Worm (Caenorhabditis elegans) whole organism, L3 larva: Measurements from ENCODE around the gene F28B1.9.

ENCODE experiments used
- R02D3.7 ChIP-seq: fragments of 150-350 bp; optimal IDR thresholded peaks from 2 replicates; lab custom pipeline; 2014; ENCODE audit warnings: missing biosample characterization, missing genetic modification characterization
- ZK546.5 ChIP-seq: sonication (generic microtip); optimal IDR thresholded peaks from 2 replicates; lab custom pipeline; 2017; ENCODE audit warnings: missing biosample characterization, missing genetic modification characterization
- aly-2 ChIP-seq: fragments of 150-350 bp; optimal IDR thresholded peaks from 2 replicates; lab custom pipeline; 2014; ENCODE audit warnings: missing biosample characterization, missing genetic modification characterization
- ama-1 ChIP-seq: fragments of 150-350 bp; optimal IDR thresholded peaks from 2 replicates; lab custom pipeline; 2018
- ceh-16 ChIP-seq: sonication (generic microtip); optimal IDR thresholded peaks from 2 replicates; lab custom pipeline; 2017; ENCODE audit warnings: missing biosample characterization, missing genetic modification characterization
- ceh-28 ChIP-seq: fragments of 150-350 bp; optimal IDR thresholded peaks from 2 replicates; lab custom pipeline; 2014; ENCODE audit warnings: missing biosample characterization, missing genetic modification reagents, missing genetic modification characterization
- ceh-82 ChIP-seq: fragments of 150-350 bp; optimal IDR thresholded peaks from 2 replicates; lab custom pipeline; 2014; ENCODE audit warnings: missing biosample characterization, missing genetic modification characterization
- daf-12 ChIP-seq: fragments of 150-350 bp; optimal IDR thresholded peaks from 2 replicates; lab custom pipeline; 2014; ENCODE audit warnings: missing biosample characterization, missing genetic modification reagents, missing genetic modification characterization
- egl-27 ChIP-seq: sonication (generic microtip); optimal IDR thresholded peaks from 4 replicates; lab custom pipeline; 2017; ENCODE audit warnings: missing biosample characterization, missing genetic modification reagents, missing genetic modification characterization
- egl-5 ChIP-seq: fragments of 150-350 bp; optimal IDR thresholded peaks from 2 replicates; lab custom pipeline; 2017; ENCODE audit warnings: missing biosample characterization, missing genetic modification reagents, missing genetic modification characterization, inconsistent platforms
- elt-1 ChIP-seq: fragments of 150-350 bp; optimal IDR thresholded peaks from 2 replicates; lab custom pipeline; 2014; ENCODE audit warnings: missing biosample characterization, missing genetic modification characterization
- elt-2 ChIP-seq: sonication (generic microtip); optimal IDR thresholded peaks from 2 replicates; lab custom pipeline; 2016; ENCODE audit warnings: missing genetic modification reagents, mild to moderate bottlenecking, missing genetic modification characterization, missing compliant biosample characterization
- elt-3 ChIP-seq, 3 experiments: fragments of 150-350 bp in 1 of 3; sonication (generic microtip) in 2 of 3; optimal IDR thresholded peaks; 2 replicates in 2 of 3; 4 replicates in 1 of 3; lab custom pipeline; 2014 to 2017; ENCODE audit warnings: missing biosample characterization in 3 of 3, missing genetic modification characterization in 3 of 3
- eor-1 ChIP-seq, 2 experiments: fragments of 150-350 bp; optimal IDR thresholded peaks; 2 replicates each; lab custom pipeline; 2014 to 2018; ENCODE audit warnings: missing biosample characterization in 2 of 2, missing genetic modification characterization in 2 of 2
- fkh-10 ChIP-seq: sonication (generic microtip); optimal IDR thresholded peaks from 2 replicates; lab custom pipeline; 2017; ENCODE audit warnings: missing biosample characterization, missing genetic modification reagents, missing genetic modification characterization
- fkh-2 ChIP-seq: fragments of 150-350 bp; optimal IDR thresholded peaks from 2 replicates; lab custom pipeline; 2014; ENCODE audit warnings: missing biosample characterization, missing genetic modification reagents, missing genetic modification characterization
- fos-1 ChIP-seq: fragments of 150-350 bp; optimal IDR thresholded peaks from 2 replicates; lab custom pipeline; 2014; ENCODE audit warnings: missing biosample characterization, missing genetic modification characterization
- hmg-11 ChIP-seq: sonication (generic microtip); optimal IDR thresholded peaks from 2 replicates; lab custom pipeline; 2016; ENCODE audit warnings: missing genetic modification characterization, missing compliant biosample characterization
- jun-1 ChIP-seq: fragments of 150-350 bp; optimal IDR thresholded peaks from 2 replicates; lab custom pipeline; 2014; ENCODE audit warnings: missing biosample characterization, missing genetic modification reagents, missing genetic modification characterization
- lin-15B ChIP-seq: fragments of 150-350 bp; optimal IDR thresholded peaks from 2 replicates; lab custom pipeline; 2014; ENCODE audit warnings: missing biosample characterization, missing genetic modification characterization
- lin-39 ChIP-seq: fragments of 150-350 bp; optimal IDR thresholded peaks from 2 replicates; lab custom pipeline; 2018; ENCODE audit warnings: missing biosample characterization, missing genetic modification reagents, missing genetic modification characterization
- lsy-12 ChIP-seq: sonication (generic microtip); optimal IDR thresholded peaks from 2 replicates; lab custom pipeline; 2016; ENCODE audit warnings: mild to moderate bottlenecking, missing genetic modification characterization, missing compliant biosample characterization
- mdl-1 ChIP-seq: fragments of 150-350 bp; optimal IDR thresholded peaks from 2 replicates; lab custom pipeline; 2014; ENCODE audit warnings: missing biosample characterization, missing genetic modification characterization
- mml-1 ChIP-seq: fragments of 150-350 bp; sonication (generic microtip); optimal IDR thresholded peaks from 3 replicates; lab custom pipeline; 2014; ENCODE audit warnings: missing biosample characterization, missing genetic modification characterization
- nfya-1 ChIP-seq: sonication (generic microtip); optimal IDR thresholded peaks from 2 replicates; lab custom pipeline; 2017; ENCODE audit warnings: missing genetic modification characterization, mild to moderate bottlenecking, missing compliant biosample characterization, antibody characterized with exemption, moderate library complexity; ENCODE audit not compliant: insufficient read depth
- nhr-11 ChIP-seq: fragments of 150-350 bp; optimal IDR thresholded peaks from 2 replicates; lab custom pipeline; 2014; ENCODE audit warnings: missing biosample characterization, missing genetic modification characterization
- nhr-12 ChIP-seq: fragments of 150-350 bp; optimal IDR thresholded peaks from 2 replicates; lab custom pipeline; 2014; ENCODE audit warnings: missing biosample characterization, missing genetic modification characterization
- nhr-25 ChIP-seq: sonication (generic microtip); optimal IDR thresholded peaks from 2 replicates; lab custom pipeline; 2017; ENCODE audit warnings: missing biosample characterization, missing genetic modification characterization
- nhr-28 ChIP-seq: fragments of 150-350 bp; optimal IDR thresholded peaks from 2 replicates; lab custom pipeline; 2014; ENCODE audit warnings: missing biosample characterization, missing genetic modification characterization
- nhr-43 ChIP-seq: sonication (generic microtip); optimal IDR thresholded peaks from 2 replicates; lab custom pipeline; 2016; ENCODE audit warnings: mild to moderate bottlenecking, missing genetic modification characterization, missing compliant biosample characterization; ENCODE audit not compliant: poor library complexity, severe bottlenecking
- nhr-67 ChIP-seq: fragments of 150-350 bp; optimal IDR thresholded peaks from 2 replicates; lab custom pipeline; 2014; ENCODE audit warnings: missing biosample characterization, missing genetic modification characterization
- nhr-76 ChIP-seq: fragments of 150-350 bp; sonication (generic microtip); optimal IDR thresholded peaks from 5 replicates; lab custom pipeline; 2014; ENCODE audit warnings: missing biosample characterization, missing genetic modification characterization
- nhr-77 ChIP-seq: fragments of 150-350 bp; optimal IDR thresholded peaks from 2 replicates; lab custom pipeline; 2014; ENCODE audit warnings: missing biosample characterization, missing genetic modification characterization
- pha-4 ChIP-seq: fragments of 150-350 bp; optimal IDR thresholded peaks from 2 replicates; lab custom pipeline; 2014; ENCODE audit warnings: missing biosample characterization, missing genetic modification reagents, missing genetic modification characterization
- pqm-1 ChIP-seq: fragments of 150-350 bp; optimal IDR thresholded peaks from 2 replicates; lab custom pipeline; 2017; ENCODE audit warnings: missing biosample characterization, missing genetic modification characterization, inconsistent platforms
- sea-2 ChIP-seq: fragments of 150-350 bp; sonication (generic microtip); optimal IDR thresholded peaks from 4 replicates; lab custom pipeline; 2014; ENCODE audit warnings: missing biosample characterization, missing genetic modification reagents, missing genetic modification characterization
- tbx-2 ChIP-seq: sonication (generic microtip); optimal IDR thresholded peaks from 2 replicates; lab custom pipeline; 2016; ENCODE audit warnings: mild to moderate bottlenecking, missing genetic modification characterization, missing compliant biosample characterization
- unc-62 ChIP-seq: fragments of 150-350 bp; sonication (generic microtip); optimal IDR thresholded peaks from 4 replicates; lab custom pipeline; 2014; ENCODE audit warnings: missing biosample characterization, missing genetic modification reagents, missing genetic modification characterization
- zag-1 ChIP-seq: fragments of 150-350 bp; optimal IDR thresholded peaks from 2 replicates; lab custom pipeline; 2014; ENCODE audit warnings: missing biosample characterization, missing genetic modification characterization
- ztf-4 ChIP-seq: fragments of 150-350 bp; optimal IDR thresholded peaks from 2 replicates; lab custom pipeline; 2014; ENCODE audit warnings: missing biosample characterization, missing genetic modification characterization

The F28B1.9 gene

ce11 chrV:17061585-17061984, at the start of gene F28B1.9:
Gene F28B1.9 (plus strand): TSS chrV:17061885.
- TF ChIP-seq eor-1 (tag; optimal IDR thresholded peaks at IDR 0.05; lab: Kevin White, UChicago) (no peak), jun-1 (tag; lab: Kevin White, UChicago) (no peak), nhr-25 (tag; lab: Kevin White, UChicago) (no peak), egl-5 (tag; lab: Kevin White, UChicago) (no peak), lin-39 (tag; lab: Kevin White, UChicago) (no peak), fkh-2 (tag; lab: Kevin White, UChicago) (no peak), mml-1 (no peak), ZK546.5 (tag; lab: Kevin White, UChicago) (no peak), fos-1 (tag; lab: Kevin White, UChicago) (no peak), ztf-4 (tag; lab: Kevin White, UChicago) (no peak), daf-12 (no peak), egl-27 (tag; lab: Kevin White, UChicago) (no peak), elt-3 (tag; optimal IDR thresholded peaks at IDR 0.05; lab: Kevin White, UChicago) (no peak), nhr-11 (tag; lab: Kevin White, UChicago) (no peak), pha-4 (tag; lab: Kevin White, UChicago) (no peak), sea-2 (GFP tag; lab: Kevin White, UChicago) (no peak), R02D3.7 (tag; lab: Kevin White, UChicago) (no peak), ama-1 (lab: Kevin White, UChicago) (no peak), tbx-2 (no peak)
- TF ChIP-seq, all 47 proteins: peak for 0

DNA sequence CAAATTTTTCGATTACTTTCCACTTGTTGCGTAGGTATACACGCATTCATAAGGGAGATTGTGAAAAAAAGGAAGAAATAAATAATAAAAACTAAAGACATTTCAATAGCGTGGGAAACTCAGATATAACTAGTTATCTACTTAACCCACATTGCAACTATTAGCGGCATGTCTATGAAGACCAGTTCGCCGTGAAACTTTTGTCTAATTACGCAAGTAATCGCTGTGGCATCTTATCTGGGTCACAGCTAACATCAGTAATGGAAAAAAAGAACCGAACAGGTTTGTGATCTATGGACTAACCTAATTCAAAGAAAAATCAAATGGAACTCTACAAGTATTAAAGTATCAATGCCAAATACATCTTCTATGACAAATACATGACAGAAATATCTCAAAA, 48.5 kb upstream of the F28B1.9 start, which contains the start of gene clec-241:
TSS of gene clec-241 (minus strand) at position 101 of the 400 bp plus-strand sequence.
- TF ChIP-seq egl-5 (tag; lab: Kevin White, UChicago) (no peak), nhr-12 (tag; lab: Kevin White, UChicago) (no peak), nfya-1 (tag; lab: Kevin White, UChicago) (no peak), mml-1 (no peak), egl-27 (tag; lab: Kevin White, UChicago) (no peak), pha-4 (tag; lab: Kevin White, UChicago) (no peak), R02D3.7 (tag; lab: Kevin White, UChicago) (no peak)

DNA sequence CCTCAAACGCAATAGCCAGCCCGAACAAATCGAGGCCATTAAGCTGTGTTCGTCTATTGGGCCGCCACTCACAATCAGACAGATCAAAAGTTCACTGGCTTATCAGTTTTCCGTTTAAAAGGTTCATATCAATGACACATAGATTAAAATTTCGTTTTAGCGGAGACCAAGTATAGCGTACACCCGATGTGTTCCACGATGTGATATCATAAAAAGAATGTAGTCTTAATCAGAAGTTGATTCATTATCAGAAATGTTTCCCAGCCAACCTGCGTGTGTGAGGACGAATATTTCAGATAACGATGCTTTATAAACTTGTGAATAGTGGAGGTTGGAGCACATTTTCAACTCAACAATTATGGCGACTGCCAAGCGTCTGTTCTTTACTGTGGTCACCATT, 47.6 kb upstream of the F28B1.9 start, which contains the start of gene clc-13:
TSS of gene clc-13 (plus strand) at position 359 of the 400 bp plus-strand sequence.
- TF ChIP-seq mdl-1 (tag; lab: Kevin White, UChicago) (no peak), lin-15B (tag; lab: Kevin White, UChicago) (no peak), ZK546.5 (tag; lab: Kevin White, UChicago) (no peak), fkh-2 (tag; lab: Kevin White, UChicago) (no peak), pqm-1 (tag; lab: Kevin White, UChicago) (peak; percentile 74), lsy-12 (no peak), lin-39 (tag; lab: Kevin White, UChicago) (no peak), hmg-11 (no peak), nhr-43 (no peak), elt-2 (tag; lab: Kevin White, UChicago) (peak; percentile 95), ceh-16 (tag; lab: Kevin White, UChicago) (no peak), ama-1 (lab: Kevin White, UChicago) (no peak), mml-1 (no peak), R02D3.7 (tag; lab: Kevin White, UChicago) (no peak), nhr-12 (tag; lab: Kevin White, UChicago) (no peak), eor-1 (tag; optimal IDR thresholded peaks at IDR 0.05; lab: Kevin White, UChicago) (no peak), elt-1 (tag; lab: Kevin White, UChicago) (no peak), nhr-77 (no peak), ztf-4 (tag; lab: Kevin White, UChicago) (no peak), egl-5 (tag; lab: Kevin White, UChicago) (no peak), unc-62 (GFP tag; lab: Kevin White, UChicago) (no peak), zag-1 (no peak), nhr-11 (tag; lab: Kevin White, UChicago) (no peak), fos-1 (tag; lab: Kevin White, UChicago) (no peak), ceh-82 (no peak), jun-1 (tag; lab: Kevin White, UChicago) (peak; percentile 4)

DNA sequence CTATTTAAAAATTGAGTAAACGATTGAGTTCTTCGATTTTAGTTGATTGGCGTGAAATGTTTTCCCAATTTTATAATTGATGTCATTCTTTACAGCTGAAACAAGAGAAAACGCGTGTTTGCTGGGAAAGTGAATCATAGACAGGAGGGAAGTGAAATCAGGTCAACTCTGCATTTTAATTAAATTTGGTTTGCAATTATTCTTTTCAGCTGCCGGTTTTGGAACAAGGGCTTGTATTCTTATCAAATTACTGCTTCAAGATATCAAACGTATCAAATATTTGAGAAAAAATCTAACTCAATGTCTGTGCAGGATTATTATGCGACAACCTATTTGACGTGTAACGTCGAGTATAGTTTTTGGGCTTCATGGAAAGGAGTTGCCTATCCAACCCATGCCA, 44.9 kb upstream of the F28B1.9 start, which contains the start of gene srh-97:
TSS of gene srh-97 (plus strand) at position 301 of the 400 bp plus-strand sequence.
- TF ChIP-seq ceh-28 (tag; lab: Kevin White, UChicago), result no peak
- TF ChIP-seq nhr-28 (tag; lab: Kevin White, UChicago), result no peak
- TF ChIP-seq nhr-67 (tag; lab: Kevin White, UChicago), result no peak
- no peak for TF ChIP-seq fkh-2 (tag; lab: Kevin White, UChicago)
- no peak for TF ChIP-seq nhr-25 (tag; lab: Kevin White, UChicago)
- TF ChIP-seq jun-1 (tag; lab: Kevin White, UChicago), result no peak
- TF ChIP-seq daf-12, result no peak
- TF ChIP-seq elt-3 (tag; optimal IDR thresholded peaks at IDR 0.05; lab: Kevin White, UChicago), result no peak
- TF ChIP-seq pha-4 (tag; lab: Kevin White, UChicago), result no peak
- no peak for TF ChIP-seq sea-2 (GFP tag; lab: Kevin White, UChicago)
- no peak for TF ChIP-seq R02D3.7 (tag; lab: Kevin White, UChicago)
- TF ChIP-seq eor-1 (tag; optimal IDR thresholded peaks at IDR 0.05; lab: Kevin White, UChicago), result no peak
- TF ChIP-seq nhr-76, result no peak
- no peak for TF ChIP-seq aly-2 (tag; lab: Kevin White, UChicago)
- no peak for TF ChIP-seq mml-1
- no peak for TF ChIP-seq nhr-43
- no peak for TF ChIP-seq lsy-12
- no peak for TF ChIP-seq egl-27 (tag; lab: Kevin White, UChicago)
- no peak for TF ChIP-seq fkh-10
- TF ChIP-seq, all 47 proteins: peak for 0
